Worm (Caenorhabditis elegans) whole organism, L1 larva: Measurements from ENCODE around the gene C14C6.6.

ENCODE experiments used
- C04F5.9 ChIP-seq: sonication (generic microtip); optimal IDR thresholded peaks from 2 replicates; lab custom pipeline; 2016; ENCODE audit warnings: missing genetic modification characterization, missing compliant biosample characterization
- C34B4.2 ChIP-seq: sonication (generic microtip); optimal IDR thresholded peaks from 2 replicates; lab custom pipeline; 2017; ENCODE audit warnings: mild to moderate bottlenecking, missing genetic modification characterization, missing compliant biosample characterization
- F16B12.6 ChIP-seq: fragments of 150-350 bp; optimal IDR thresholded peaks from 2 replicates; lab custom pipeline; 2014; ENCODE audit warnings: missing biosample characterization, missing genetic modification characterization
- aly-2 ChIP-seq: fragments of 150-350 bp; optimal IDR thresholded peaks from 2 replicates; lab custom pipeline; 2014; ENCODE audit warnings: missing biosample characterization, missing genetic modification characterization
- ama-1 ChIP-seq: fragments of 150-350 bp; optimal IDR thresholded peaks from 2 replicates; lab custom pipeline; 2014
- blmp-1 ChIP-seq: fragments of 150-350 bp; optimal IDR thresholded peaks from 2 replicates; lab custom pipeline; 2014; ENCODE audit warnings: missing biosample characterization, missing genetic modification characterization
- ceh-63 ChIP-seq: fragments of 200-800 bp; sonication (Bioruptor generic); optimal IDR thresholded peaks from 2 replicates; lab custom pipeline; 2018; ENCODE audit warnings: mild to moderate bottlenecking, missing genetic modification characterization, missing compliant biosample characterization
- ceh-8 ChIP-seq: fragments of 200-800 bp; sonication (Bioruptor generic); optimal IDR thresholded peaks from 2 replicates; lab custom pipeline; 2018; ENCODE audit warnings: mild to moderate bottlenecking, missing genetic modification characterization, moderate library complexity, missing compliant biosample characterization
- ces-1 ChIP-seq: fragments of 150-350 bp; optimal IDR thresholded peaks from 2 replicates; lab custom pipeline; 2014; ENCODE audit warnings: missing biosample characterization, missing genetic modification reagents, missing genetic modification characterization
- efl-3 ChIP-seq: fragments of 200-800 bp; sonication (Bioruptor generic); optimal IDR thresholded peaks from 2 replicates; lab custom pipeline; 2018; ENCODE audit warnings: mild to moderate bottlenecking, missing genetic modification characterization, missing compliant biosample characterization
- egl-13 ChIP-seq: sonication (generic microtip); optimal IDR thresholded peaks from 2 replicates; lab custom pipeline; 2016; ENCODE audit warnings: missing genotype, missing genetic modification reagents, missing genetic modification characterization, missing compliant biosample characterization
- ets-5 ChIP-seq: fragments of 200-800 bp; sonication (Bioruptor generic); IDR thresholded peaks from 2 replicates; pipeline ENCODE4 v1.3.6; 2022; ENCODE audit warnings: missing genetic modification characterization, missing compliant biosample characterization
- fkh-4 ChIP-seq: sonication (generic microtip); optimal IDR thresholded peaks from 2 replicates; lab custom pipeline; 2016; ENCODE audit warnings: missing compliant biosample characterization, missing genetic modification characterization, borderline replicate concordance
- hlh-4 ChIP-seq: sonication (generic microtip); optimal IDR thresholded peaks from 2 replicates; lab custom pipeline; 2016; ENCODE audit warnings: mild to moderate bottlenecking, missing genetic modification characterization, missing compliant biosample characterization
- hpl-2 ChIP-seq: fragments of 150-350 bp; optimal IDR thresholded peaks from 2 replicates; lab custom pipeline; 2014; ENCODE audit warnings: missing biosample characterization, missing genetic modification reagents, missing genetic modification characterization
- irx-1 ChIP-seq: sonication (generic microtip); optimal IDR thresholded peaks from 2 replicates; lab custom pipeline; 2016; ENCODE audit warnings: missing genetic modification characterization, missing compliant biosample characterization
- jun-1 ChIP-seq: fragments of 150-350 bp; optimal IDR thresholded peaks from 2 replicates; lab custom pipeline; 2014; ENCODE audit warnings: missing biosample characterization, missing genetic modification reagents, missing genetic modification characterization
- lin-13 ChIP-seq: fragments of 150-350 bp; optimal IDR thresholded peaks from 2 replicates; lab custom pipeline; 2014; ENCODE audit warnings: missing biosample characterization, missing genetic modification reagents, missing genetic modification characterization
- lin-35 ChIP-seq, 2 experiments: fragments of 150-350 bp; optimal IDR thresholded peaks; 2 replicates each; lab custom pipeline; 2014; ENCODE audit warnings: missing biosample characterization in 2 of 2, missing genetic modification characterization in 2 of 2, missing genetic modification reagents in 2 of 2
- lin-39 ChIP-seq: fragments of 150-350 bp; optimal IDR thresholded peaks from 2 replicates; lab custom pipeline; 2014; ENCODE audit warnings: missing biosample characterization, missing genetic modification reagents, missing genetic modification characterization
- lsy-2 ChIP-seq, 2 experiments: fragments of 150-350 bp; optimal IDR thresholded peaks; 2 replicates each; lab custom pipeline; 2014; ENCODE audit warnings: missing biosample characterization in 2 of 2, missing genetic modification characterization in 2 of 2
- mab-9 ChIP-seq: fragments of 200-800 bp; sonication (Bioruptor generic); IDR thresholded peaks from 2 replicates; pipeline ENCODE4 v1.3.6; 2022; ENCODE audit warnings: missing genetic modification reagents, missing genetic modification characterization, missing compliant biosample characterization
- mef-2 ChIP-seq: fragments of 150-350 bp; optimal IDR thresholded peaks from 2 replicates; lab custom pipeline; 2014; ENCODE audit warnings: missing biosample characterization, missing genetic modification characterization
- nhr-11 ChIP-seq: fragments of 150-350 bp; optimal IDR thresholded peaks from 2 replicates; lab custom pipeline; 2014; ENCODE audit warnings: missing biosample characterization, missing genetic modification characterization
- nhr-12 ChIP-seq: sonication (generic microtip); optimal IDR thresholded peaks from 2 replicates; lab custom pipeline; 2017; ENCODE audit warnings: missing biosample characterization, missing genetic modification characterization
- nhr-20 ChIP-seq: sonication (generic microtip); optimal IDR thresholded peaks from 2 replicates; lab custom pipeline; 2016; ENCODE audit warnings: mild to moderate bottlenecking, missing genetic modification characterization, missing compliant biosample characterization
- nhr-76 ChIP-seq: sonication (generic microtip); optimal IDR thresholded peaks from 2 replicates; lab custom pipeline; 2017; ENCODE audit warnings: missing biosample characterization, missing genetic modification characterization
- nhr-90 ChIP-seq: sonication (generic microtip); optimal IDR thresholded peaks from 2 replicates; lab custom pipeline; 2016; ENCODE audit warnings: mild to moderate bottlenecking, missing genetic modification characterization, missing compliant biosample characterization; ENCODE audit not compliant: poor library complexity
- pag-3 ChIP-seq: sonication (generic microtip); optimal IDR thresholded peaks from 2 replicates; lab custom pipeline; 2017; ENCODE audit warnings: missing genetic modification characterization, mild to moderate bottlenecking, missing compliant biosample characterization, antibody characterized with exemption, borderline replicate concordance; ENCODE audit not compliant: insufficient read depth
- pax-3 ChIP-seq: fragments of 200-800 bp; sonication (Bioruptor generic); optimal IDR thresholded peaks from 2 replicates; lab custom pipeline; 2018; ENCODE audit warnings: mild to moderate bottlenecking, missing genetic modification characterization, moderate library complexity, missing compliant biosample characterization
- rnt-1 ChIP-seq: sonication (generic microtip); optimal IDR thresholded peaks from 2 replicates; lab custom pipeline; 2016; ENCODE audit warnings: mild to moderate bottlenecking, missing genetic modification characterization, moderate library complexity, missing compliant biosample characterization
- snpc-4 ChIP-seq: fragments of 150-350 bp; optimal IDR thresholded peaks from 2 replicates; lab custom pipeline; 2014; ENCODE audit warnings: missing biosample characterization, missing genetic modification characterization
- snu-23 ChIP-seq: sonication (generic microtip); optimal IDR thresholded peaks from 2 replicates; lab custom pipeline; 2016; ENCODE audit warnings: missing genetic modification characterization, missing compliant biosample characterization
- sptf-1 ChIP-seq: fragments of 150-350 bp; optimal IDR thresholded peaks from 2 replicates; lab custom pipeline; 2014; ENCODE audit warnings: missing biosample characterization, missing genetic modification characterization
- sup-37 ChIP-seq: fragments of 200-800 bp; sonication (Bioruptor generic); optimal IDR thresholded peaks from 2 replicates; lab custom pipeline; 2018; ENCODE audit warnings: mild to moderate bottlenecking, missing genetic modification characterization, missing compliant biosample characterization
- unc-130 ChIP-seq: fragments of 150-350 bp; optimal IDR thresholded peaks from 2 replicates; lab custom pipeline; 2017; ENCODE audit warnings: missing biosample characterization, missing genetic modification characterization, inconsistent platforms
- unc-30 ChIP-seq: sonication (generic microtip); optimal IDR thresholded peaks from 2 replicates; lab custom pipeline; 2017; ENCODE audit warnings: missing biosample characterization, missing genetic modification characterization
- unc-62 ChIP-seq: fragments of 150-350 bp; optimal IDR thresholded peaks from 2 replicates; lab custom pipeline; 2014; ENCODE audit warnings: missing biosample characterization, missing genetic modification reagents, missing genetic modification characterization
- unc-98 ChIP-seq: fragments of 200-800 bp; sonication (Bioruptor generic); IDR thresholded peaks from 2 replicates; pipeline ENCODE4 v1.3.6; 2022; ENCODE audit warnings: missing genetic modification characterization, missing compliant biosample characterization
- ztf-4 ChIP-seq: fragments of 150-350 bp; optimal IDR thresholded peaks from 2 replicates; lab custom pipeline; 2014; ENCODE audit warnings: missing biosample characterization, missing genetic modification characterization

C14C6.6 gene

DNA sequence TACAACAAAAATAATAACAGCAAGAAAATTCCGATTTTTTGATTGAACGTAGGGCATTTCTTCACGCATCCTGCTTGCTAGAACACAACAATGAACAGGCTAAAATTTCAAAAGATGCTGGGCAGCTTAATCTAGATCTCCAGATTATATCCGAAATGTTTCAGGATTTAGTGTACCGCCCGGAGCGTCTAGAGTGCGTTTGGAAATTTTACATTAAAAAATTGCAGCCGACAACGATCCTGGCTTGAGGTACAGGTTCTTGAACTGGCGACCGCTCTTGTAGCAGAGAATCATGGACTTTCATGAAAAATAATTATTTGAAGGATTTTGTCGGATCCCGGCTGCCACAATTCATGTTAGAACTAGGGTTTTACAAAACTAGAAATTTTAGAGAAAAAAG is at the start of gene C14C6.6:
TSS of gene C14C6.6 (minus strand) at position 101 of the 400 bp plus-strand sequence.
- no peak for TF ChIP-seq ceh-63 (GFP tag; lab: Kevin White, UChicago)
- no peak for TF ChIP-seq hlh-4 (tag; lab: Kevin White, UChicago)
- TF ChIP-seq efl-3 (GFP tag; lab: Kevin White, UChicago), result no peak
- no peak for TF ChIP-seq ceh-8 (GFP tag; lab: Kevin White, UChicago)
- TF ChIP-seq nhr-11 (tag; lab: Kevin White, UChicago), result no peak
- no peak for TF ChIP-seq lin-35 (GFP tag; optimal IDR thresholded peaks at IDR 0.05; lab: Kevin White, UChicago)
- TF ChIP-seq snpc-4 (tag; lab: Kevin White, UChicago), result no peak
- TF ChIP-seq mab-9 (GFP tag; lab: Robert Waterston, UW), result no peak
- no peak for TF ChIP-seq pax-3 (tag; lab: Kevin White, UChicago)
- no peak for TF ChIP-seq ces-1 (GFP tag; lab: Kevin White, UChicago)
- no peak for TF ChIP-seq C34B4.2
- TF ChIP-seq sptf-1 (tag; lab: Kevin White, UChicago), result no peak
- TF ChIP-seq lin-39, result no peak
- TF ChIP-seq ama-1 (lab: Kevin White, UChicago), result no peak
- TF ChIP-seq egl-13, result no peak
- TF ChIP-seq ets-5 (GFP tag; lab: Robert Waterston, UW), result no peak
- no peak for TF ChIP-seq mef-2 (tag; lab: Kevin White, UChicago)
- TF ChIP-seq lsy-2 (tag; optimal IDR thresholded peaks at IDR 0.05; lab: Kevin White, UChicago), result no peak
- no peak for TF ChIP-seq nhr-12
- TF ChIP-seq fkh-4 (tag; lab: Kevin White, UChicago), result no peak

DNA sequence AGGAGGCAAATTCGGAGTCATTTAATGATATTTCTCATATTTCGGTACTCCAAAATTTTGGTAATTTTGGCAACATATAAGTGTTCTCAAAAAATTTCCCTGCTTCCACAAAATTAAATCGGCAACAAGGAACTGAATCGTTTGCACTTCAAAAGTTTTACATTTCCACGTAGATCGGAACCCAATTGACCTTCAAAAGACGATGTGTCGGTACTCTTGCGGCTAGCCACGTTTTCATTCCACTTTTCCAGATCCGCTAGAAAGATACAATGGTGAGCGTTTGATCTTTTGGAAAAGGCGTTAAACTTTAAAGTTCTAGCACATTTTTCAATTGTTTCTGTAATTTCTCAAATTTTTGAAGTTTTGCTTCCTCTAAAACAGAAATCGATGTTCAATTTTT is 49.0 kb upstream of the C14C6.6 start:
- no peak for TF ChIP-seq unc-98
- no peak for TF ChIP-seq jun-1 (tag; lab: Kevin White, UChicago)
- TF ChIP-seq pag-3 (tag; lab: Kevin White, UChicago), result no peak
- peak; percentile 15 for TF ChIP-seq rnt-1 (tag; lab: Kevin White, UChicago)
- TF ChIP-seq blmp-1 (tag; lab: Kevin White, UChicago), result peak; percentile 9

DNA sequence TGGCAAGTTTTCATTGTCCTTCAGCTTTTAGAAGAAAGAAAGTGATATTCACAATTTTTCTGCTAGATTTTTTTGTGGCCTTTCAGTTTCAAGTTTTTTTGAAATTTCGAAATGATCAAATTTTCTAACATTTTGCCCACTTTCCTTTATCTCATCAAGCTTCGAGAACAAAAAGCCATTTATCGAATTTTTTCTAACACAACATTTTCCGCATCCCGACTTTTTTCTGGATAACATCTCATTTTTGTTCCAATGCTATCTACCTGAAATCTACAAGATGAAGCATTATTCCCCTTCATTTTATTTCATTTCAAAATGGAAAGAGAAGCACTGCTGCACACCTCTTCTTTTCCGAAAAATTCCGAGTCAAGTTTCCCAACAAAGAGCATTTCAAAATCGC is 45.1 kb upstream of the C14C6.6 start, which contains the start of gene ZK488.5:
TSS of gene ZK488.5 (plus strand) at position 301 of the 400 bp plus-strand sequence.
- TF ChIP-seq irx-1, result no peak
- no peak for TF ChIP-seq unc-62
- no peak for TF ChIP-seq sup-37 (GFP tag; lab: Kevin White, UChicago)
- no peak for TF ChIP-seq F16B12.6 (tag; lab: Kevin White, UChicago)
- no peak for TF ChIP-seq lin-13
- TF ChIP-seq pag-3 (tag; lab: Kevin White, UChicago), result no peak
- no peak for TF ChIP-seq nhr-20 (tag; lab: Kevin White, UChicago)
- TF ChIP-seq unc-30 (tag; lab: Kevin White, UChicago), result no peak
- TF ChIP-seq blmp-1 (tag; lab: Kevin White, UChicago), result no peak
- TF ChIP-seq nhr-90 (tag; lab: Kevin White, UChicago), result no peak
- TF ChIP-seq nhr-76 (tag; lab: Kevin White, UChicago), result no peak
- no peak for TF ChIP-seq unc-130 (tag; lab: Kevin White, UChicago)
- TF ChIP-seq aly-2 (tag; lab: Kevin White, UChicago), result no peak
- no peak for TF ChIP-seq rnt-1 (tag; lab: Kevin White, UChicago)
- no peak for TF ChIP-seq ztf-4 (tag; lab: Kevin White, UChicago)
- no peak for TF ChIP-seq snu-23 (GFP tag; lab: Kevin White, UChicago)
- TF ChIP-seq C04F5.9 (tag; lab: Kevin White, UChicago), result no peak
- TF ChIP-seq hpl-2 (GFP tag; lab: Kevin White, UChicago), result no peak
